Fruit fly (Drosophila melanogaster): Measurements from ENCODE around the gene Wnt5.

Wnt5 gene

dm6 chrX:18534393-18534792 lies 29.2 kb upstream of the Wnt5 start (continued):
- TF ChIP-seq CG8290 (GFP tag; optimal IDR thresholded peaks at IDR 0.05): no peak
- no peak for TF ChIP-seq CG8290 (tag; optimal IDR thresholded peaks at IDR 0.05)
- peak; percentile 45 for TF ChIP-seq CG1832 (GFP tag; optimal IDR thresholded peaks at IDR 0.05)
- no peak for TF ChIP-seq CG2712 (tag; optimal IDR thresholded peaks at IDR 0.05)
- no peak for TF ChIP-seq MTF-1 (GFP tag; optimal IDR thresholded peaks at IDR 0.05; ENCODE audit: borderline replicate concordance)
- TF ChIP-seq Bgb (GFP tag; IDR thresholded peaks at IDR 0.05; ENCODE audit: partially characterized antibody): peak; percentile 64
- TF ChIP-seq CG8359 (GFP tag; optimal IDR thresholded peaks at IDR 0.05; ENCODE audit: borderline replicate concordance): no peak
- TF ChIP-seq MESR4 (GFP tag; optimal IDR thresholded peaks at IDR 0.05): no peak
- no peak for TF ChIP-seq CG2120 (GFP tag; optimal IDR thresholded peaks at IDR 0.05)
- no peak for TF ChIP-seq chm (GFP tag; IDR thresholded peaks at IDR 0.05)
- TF ChIP-seq CG6175 (GFP tag; IDR thresholded peaks at IDR 0.05): no peak; the same call in 2 of the 3 replicates
- TF ChIP-seq CG8765 (GFP tag; IDR thresholded peaks at IDR 0.05): no peak
- TF ChIP-seq CG11504 (tag; optimal IDR thresholded peaks at IDR 0.05): peak; percentile 25
- no peak for TF ChIP-seq Stat92E (GFP tag; optimal IDR thresholded peaks at IDR 0.05)
- TF ChIP-seq Nf-YC (tag; optimal IDR thresholded peaks at IDR 0.05): peak; percentile 96
- no peak for TF ChIP-seq sna (GFP tag; IDR thresholded peaks at IDR 0.05; ENCODE audit: partially characterized antibody)
- TF ChIP-seq vvl (GFP tag; IDR thresholded peaks at IDR 0.05): no peak; the same call in 1 of the 2 replicates
- no peak for TF ChIP-seq CG9797 (GFP tag; optimal IDR thresholded peaks at IDR 0.05)
- TF ChIP-seq Optix (GFP tag; IDR thresholded peaks at IDR 0.05): no peak
- TF ChIP-seq rib (GFP tag; IDR thresholded peaks at IDR 0.05): no peak
- peak; percentile 76; the same call in 1 of the 4 replicates for TF ChIP-seq chinmo (GFP tag; IDR thresholded peaks at IDR 0.05; ENCODE audit: partially characterized antibody)
- TF ChIP-seq pita (GFP tag; optimal IDR thresholded peaks at IDR 0.05): no peak
- TF ChIP-seq fd96Cb (tag; optimal IDR thresholded peaks at IDR 0.05): no peak
- TF ChIP-seq gce (GFP tag; IDR thresholded peaks at IDR 0.05): 0 out of 3 replicates have a peak, but pooled peaks have one; percentile 10
- peak; percentile 45; the same call in 1 of the 2 replicates for TF ChIP-seq Nf-YA (GFP tag; IDR thresholded peaks at IDR 0.05)
- TF ChIP-seq Deaf1 (tag; optimal IDR thresholded peaks at IDR 0.05): peak; percentile 95
- no peak for TF ChIP-seq CG18011 (GFP tag; optimal IDR thresholded peaks at IDR 0.05)
- no peak for TF ChIP-seq jumu (GFP tag; optimal IDR thresholded peaks at IDR 0.05)
- TF ChIP-seq ttk (GFP tag; IDR thresholded peaks at IDR 0.05): peak; percentile 67; the same call in 1 of the 2 replicates
- TF ChIP-seq CG13287 (GFP tag; IDR thresholded peaks at IDR 0.05; ENCODE audit: partially characterized antibody): peak; percentile 29; the same call in 1 of the 2 replicates
- TF ChIP-seq usp (GFP tag; optimal IDR thresholded peaks at IDR 0.05): no peak
- TF ChIP-seq CG3163 (GFP tag; optimal IDR thresholded peaks at IDR 0.05): no peak
- 0 out of 2 replicates have a peak, but pooled peaks have one; percentile 11 for TF ChIP-seq Scr (GFP tag; IDR thresholded peaks at IDR 0.05; ENCODE audit: partially characterized antibody)
- TF ChIP-seq aop (GFP tag; IDR thresholded peaks at IDR 0.05): no peak
- no peak for TF ChIP-seq ERR (GFP tag; optimal IDR thresholded peaks at IDR 0.05)
- peak; percentile 24 for TF ChIP-seq kah (GFP tag; optimal IDR thresholded peaks at IDR 0.05)
- no peak for TF ChIP-seq BtbVII (GFP tag; optimal IDR thresholded peaks at IDR 0.05)
- no peak for TF ChIP-seq p53 (GFP tag; optimal IDR thresholded peaks at IDR 0.05)
- TF ChIP-seq ara (GFP tag; IDR thresholded peaks at IDR 0.05): no peak
- peak; percentile 97 for TF ChIP-seq Nf-YB (GFP tag; optimal IDR thresholded peaks at IDR 0.05)
- TF ChIP-seq Jarid2 (GFP tag; optimal IDR thresholded peaks at IDR 0.05): peak; percentile 73
- no peak for TF ChIP-seq D19A (tag; optimal IDR thresholded peaks at IDR 0.05)
- TF ChIP-seq Opbp (GFP tag; IDR thresholded peaks at IDR 0.05; ENCODE audit: partially characterized antibody): peak; percentile 39; the same call in 1 of the 3 replicates
- no peak for TF ChIP-seq sim (GFP tag; IDR thresholded peaks at IDR 0.05)
- TF ChIP-seq CG15269 (tag; optimal IDR thresholded peaks at IDR 0.05): no peak
- TF ChIP-seq cad (GFP tag; optimal IDR thresholded peaks at IDR 0.05): no peak
- TF ChIP-seq Gsc (GFP tag; IDR thresholded peaks at IDR 0.05): no peak
- no peak for TF ChIP-seq az2 (GFP tag; optimal IDR thresholded peaks at IDR 0.05)
- no peak for TF ChIP-seq CG15696 (tag; optimal IDR thresholded peaks at IDR 0.05)
- TF ChIP-seq HLH4C (GFP tag; IDR thresholded peaks at IDR 0.05; ENCODE audit: partially characterized antibody): peak; percentile 27; the same call in 1 of the 3 replicates

Measured in whole organism, embryonic.